Worm (Caenorhabditis elegans) whole organism, young adult: Measurements from ENCODE around the gene lgc-1.

Source experiments
- B0261.1 ChIP-seq: sonication (generic microtip); optimal IDR thresholded peaks from 2 replicates; lab custom pipeline; 2016; ENCODE audit warnings: mild to moderate bottlenecking, missing genetic modification characterization, moderate library complexity, missing compliant biosample characterization
- D2030.7 ChIP-seq: fragments of 200-800 bp; sonication (Bioruptor generic); IDR thresholded peaks from 2 replicates; pipeline ENCODE4 v1.3.6; 2022; ENCODE audit warnings: missing genetic modification reagents, missing genetic modification characterization, missing compliant biosample characterization
- F23B12.7 ChIP-seq: sonication (generic microtip); optimal IDR thresholded peaks from 2 replicates; lab custom pipeline; 2017; ENCODE audit warnings: missing genetic modification characterization, mild to moderate bottlenecking, missing compliant biosample characterization, antibody characterized with exemption, moderate library complexity; ENCODE audit not compliant: insufficient read depth
- F33H1.4 ChIP-seq: fragments of 200-800 bp; sonication (Bioruptor generic); IDR thresholded peaks from 2 replicates; pipeline ENCODE4 v1.3.6; 2022; ENCODE audit warnings: missing genetic modification reagents, missing genetic modification characterization, missing compliant biosample characterization
- F55B11.4 ChIP-seq: sonication (generic microtip); optimal IDR thresholded peaks from 2 replicates; lab custom pipeline; 2016; ENCODE audit warnings: missing compliant biosample characterization, missing genetic modification characterization, borderline replicate concordance; ENCODE audit not compliant: insufficient read depth
- F57A8.1 ChIP-seq: fragments of 200-800 bp; sonication (Bioruptor generic); optimal IDR thresholded peaks from 2 replicates; lab custom pipeline; 2018; ENCODE audit warnings: mild to moderate bottlenecking, missing genetic modification characterization, moderate library complexity, missing compliant biosample characterization
- Y53G8AR.9 ChIP-seq: fragments of 200-800 bp; sonication (Bioruptor generic); conservative IDR thresholded peaks from 2 replicates; pipeline ENCODE4 v1.3.6; 2022; ENCODE audit warnings: missing genetic modification reagents, missing genetic modification characterization, missing compliant biosample characterization
- ZK185.1 ChIP-seq: sonication (generic microtip); optimal IDR thresholded peaks from 2 replicates; lab custom pipeline; 2016; ENCODE audit warnings: mild to moderate bottlenecking, missing genetic modification characterization, missing compliant biosample characterization; ENCODE audit not compliant: poor library complexity, severe bottlenecking
- ama-1 ChIP-seq, 3 experiments: fragments of 150-350 bp in 1 of 3; sonication (generic microtip) in 2 of 3; optimal IDR thresholded peaks; 2 replicates each; lab custom pipeline; 2014 to 2018; ENCODE audit warnings: missing biosample characterization in 2 of 3, missing genetic modification characterization in 2 of 3, missing genetic modification reagents in 2 of 3
- attf-3 ChIP-seq: fragments of 200-800 bp; sonication (Bioruptor generic); conservative IDR thresholded peaks from 2 replicates; pipeline ENCODE4 v1.3.6; 2022; ENCODE audit warnings: missing genetic modification reagents, missing genetic modification characterization, missing compliant biosample characterization
- attf-5 ChIP-seq: fragments of 200-800 bp; sonication (Bioruptor generic); optimal IDR thresholded peaks from 2 replicates; lab custom pipeline; 2018; ENCODE audit warnings: mild to moderate bottlenecking, missing genetic modification characterization, missing compliant biosample characterization
- attf-6 ChIP-seq: fragments of 200-800 bp; sonication (Bioruptor generic); IDR thresholded peaks from 2 replicates; pipeline ENCODE4 v1.3.6; 2022; ENCODE audit warnings: missing genetic modification reagents, missing genetic modification characterization, missing compliant biosample characterization
- cebp-1 ChIP-seq, 2 experiments: fragments of 200-800 bp in 1 of 2; sonication (Bioruptor generic) in 1 of 2; sonication (generic microtip) in 1 of 2; IDR thresholded peaks in 1 of 2; optimal IDR thresholded peaks in 1 of 2; 2 replicates each; pipeline versions ENCODE4 v1.3.6 to Lab custom; 2017 to 2022; ENCODE audit warnings: missing compliant biosample characterization in 2 of 2, missing genetic modification characterization in 2 of 2, mild to moderate bottlenecking in 1 of 2, missing genetic modification reagents in 1 of 2, moderate library complexity in 1 of 2
- ceh-100 ChIP-seq: fragments of 200-800 bp; sonication (Bioruptor generic); IDR thresholded peaks from 2 replicates; pipeline ENCODE4 v1.3.6; 2022; ENCODE audit warnings: missing genetic modification reagents, missing genetic modification characterization, missing compliant biosample characterization
- ceh-91 ChIP-seq: fragments of 200-800 bp; sonication (Bioruptor generic); IDR thresholded peaks from 2 replicates; pipeline ENCODE4 v1.3.6; 2022; ENCODE audit warnings: missing genetic modification reagents, missing genetic modification characterization, missing compliant biosample characterization
- die-1 ChIP-seq: sonication (generic microtip); optimal IDR thresholded peaks from 2 replicates; lab custom pipeline; 2016; ENCODE audit warnings: missing genotype, mild to moderate bottlenecking, missing genetic modification characterization, missing compliant biosample characterization
- dpl-1 ChIP-seq: fragments of 150-350 bp; optimal IDR thresholded peaks from 2 replicates; lab custom pipeline; 2014; ENCODE audit warnings: missing biosample characterization, missing genetic modification reagents, missing genetic modification characterization
- efl-1 ChIP-seq: fragments of 150-350 bp; optimal IDR thresholded peaks from 2 replicates; lab custom pipeline; 2014; ENCODE audit warnings: missing biosample characterization, missing genetic modification reagents, missing genetic modification characterization
- egrh-3 ChIP-seq: fragments of 200-800 bp; sonication (Bioruptor generic); IDR thresholded peaks from 2 replicates; pipeline ENCODE4 v1.3.6; 2022; ENCODE audit warnings: missing genetic modification reagents, missing genetic modification characterization, missing compliant biosample characterization
- hmg-1.2 ChIP-seq: fragments of 200-800 bp; sonication (Bioruptor generic); IDR thresholded peaks from 2 replicates; pipeline ENCODE4 v1.3.6; 2022; ENCODE audit warnings: missing genetic modification reagents, missing genetic modification characterization, missing compliant biosample characterization
- hmg-20 ChIP-seq: fragments of 200-800 bp; sonication (Bioruptor generic); IDR thresholded peaks from 2 replicates; pipeline ENCODE4 v1.3.6; 2022; ENCODE audit warnings: missing genetic modification reagents, missing genetic modification characterization, missing compliant biosample characterization
- let-526 ChIP-seq: fragments of 200-800 bp; sonication (Bioruptor generic); IDR thresholded peaks from 2 replicates; pipeline ENCODE4 v1.3.6; 2022; ENCODE audit warnings: missing genetic modification reagents, missing genetic modification characterization, missing compliant biosample characterization
- lin-35 ChIP-seq, 3 experiments: fragments of 150-350 bp in 2 of 3; sonication (generic microtip) in 1 of 3; optimal IDR thresholded peaks; 2 replicates each; lab custom pipeline; 2014 to 2018; ENCODE audit warnings: missing biosample characterization in 3 of 3, missing genetic modification characterization in 3 of 3, missing genetic modification reagents in 3 of 3
- lin-54 ChIP-seq: fragments of 200-800 bp; sonication (Bioruptor generic); optimal IDR thresholded peaks from 2 replicates; lab custom pipeline; 2018; ENCODE audit warnings: mild to moderate bottlenecking, missing genetic modification characterization, missing compliant biosample characterization
- lsl-1 ChIP-seq: fragments of 200-800 bp; sonication (Bioruptor generic); optimal IDR thresholded peaks from 2 replicates; lab custom pipeline; 2018; ENCODE audit warnings: mild to moderate bottlenecking, missing genetic modification characterization, moderate library complexity, missing compliant biosample characterization
- madf-6 ChIP-seq: fragments of 200-800 bp; sonication (Bioruptor generic); IDR thresholded peaks from 2 replicates; pipeline ENCODE4 v1.3.6; 2022; ENCODE audit warnings: missing genetic modification reagents, missing genetic modification characterization, missing compliant biosample characterization
- madf-8 ChIP-seq: fragments of 200-800 bp; sonication (Bioruptor generic); conservative IDR thresholded peaks from 2 replicates; pipeline ENCODE4 v1.3.6; 2022; ENCODE audit warnings: missing genetic modification reagents, missing genetic modification characterization, missing compliant biosample characterization
- mcd-1 ChIP-seq: fragments of 200-800 bp; sonication (Bioruptor generic); IDR thresholded peaks from 2 replicates; pipeline ENCODE4 v1.3.6; 2022; ENCODE audit warnings: missing genetic modification reagents, missing genetic modification characterization, missing compliant biosample characterization
- nfya-1 ChIP-seq: sonication (generic microtip); optimal IDR thresholded peaks from 2 replicates; lab custom pipeline; 2017; ENCODE audit warnings: antibody characterized with exemption, missing compliant biosample characterization, missing genetic modification characterization, borderline replicate concordance; ENCODE audit not compliant: insufficient read depth
- nfya-2 ChIP-seq: fragments of 200-800 bp; sonication (Bioruptor generic); IDR thresholded peaks from 2 replicates; pipeline ENCODE4 v1.3.6; 2022; ENCODE audit warnings: missing genetic modification reagents, missing genetic modification characterization, missing compliant biosample characterization
- nfyb-1 ChIP-seq: fragments of 200-800 bp; sonication (Bioruptor generic); IDR thresholded peaks from 2 replicates; pipeline ENCODE4 v1.3.6; 2022; ENCODE audit warnings: missing genetic modification reagents, missing genetic modification characterization, missing compliant biosample characterization
- nhr-120 ChIP-seq: fragments of 200-800 bp; sonication (Bioruptor generic); IDR thresholded peaks from 2 replicates; pipeline ENCODE4 v1.3.6; 2022; ENCODE audit warnings: missing genetic modification characterization, missing compliant biosample characterization
- nhr-179 ChIP-seq: sonication (generic microtip); optimal IDR thresholded peaks from 2 replicates; lab custom pipeline; 2016; ENCODE audit warnings: mild to moderate bottlenecking, missing genetic modification characterization, missing compliant biosample characterization
- nhr-90 ChIP-seq: sonication (generic microtip); optimal IDR thresholded peaks from 2 replicates; lab custom pipeline; 2016; ENCODE audit warnings: missing genotype, mild to moderate bottlenecking, missing genetic modification characterization, missing compliant biosample characterization
- rec-8 ChIP-seq, 2 experiments: sonication (generic microtip); optimal IDR thresholded peaks; 2 replicates each; lab custom pipeline; 2016; ENCODE audit warnings: mild to moderate bottlenecking in 2 of 2, missing genetic modification characterization in 2 of 2, missing genetic modification reagents in 2 of 2, missing genotype in 2 of 2, missing biosample characterization in 1 of 2, missing compliant biosample characterization in 1 of 2, moderate library complexity in 1 of 2
- sdz-38 ChIP-seq: sonication (generic microtip); optimal IDR thresholded peaks from 2 replicates; lab custom pipeline; 2016; ENCODE audit warnings: missing genotype, missing genetic modification characterization, missing compliant biosample characterization
- snpc-3.4 ChIP-seq: sonication (generic microtip); optimal IDR thresholded peaks from 2 replicates; lab custom pipeline; 2017; ENCODE audit warnings: missing genetic modification characterization, mild to moderate bottlenecking, missing compliant biosample characterization, antibody characterized with exemption, moderate library complexity, missing genotype, missing genetic modification reagents
- tbp1 ChIP-seq: fragments of 200-800 bp; sonication (Bioruptor generic); optimal IDR thresholded peaks from 2 replicates; lab custom pipeline; 2018; ENCODE audit warnings: mild to moderate bottlenecking, missing genetic modification characterization, missing compliant biosample characterization
- tbx-9 ChIP-seq: sonication (generic microtip); optimal IDR thresholded peaks from 2 replicates; lab custom pipeline; 2016; ENCODE audit warnings: borderline replicate concordance, missing genetic modification characterization, inconsistent platforms, missing compliant biosample characterization
- tlf-1 ChIP-seq: fragments of 200-800 bp; sonication (Bioruptor generic); optimal IDR thresholded peaks from 2 replicates; lab custom pipeline; 2018; ENCODE audit warnings: mild to moderate bottlenecking, missing genetic modification characterization, missing compliant biosample characterization
- unc-130 ChIP-seq: sonication (generic microtip); optimal IDR thresholded peaks from 2 replicates; lab custom pipeline; 2016; ENCODE audit warnings: missing genetic modification reagents, missing genetic modification characterization, missing compliant biosample characterization
- zim-3 ChIP-seq: sonication (generic microtip); optimal IDR thresholded peaks from 2 replicates; lab custom pipeline; 2017; ENCODE audit warnings: mild to moderate bottlenecking, missing genetic modification characterization, moderate library complexity, missing compliant biosample characterization

lgc-1 gene

ce11 chrV:4164504-4164959 lies 29.7 kb downstream of the lgc-1 start, which contains the start of gene Y45G5AM.3:
Gene Y45G5AM.3, plus strand, starts transcription at chrV:4164554.
- TF ChIP-seq ama-1 (optimal IDR thresholded peaks at IDR 0.05; lab: Kevin White, UChicago), result no peak
- TF ChIP-seq ama-1 (GFP tag; optimal IDR thresholded peaks at IDR 0.05; lab: Kevin White, UChicago), result no peak
- TF ChIP-seq hmg-1.2, result peak; percentile 30; the same call in 1 of the 2 replicates
- TF ChIP-seq attf-5 (GFP tag; lab: Kevin White, UChicago), result peak; percentile 5

- TF ChIP-seq nfyb-1 (GFP tag; lab: Robert Waterston, UW) (peak; percentile 82; the same call in 1 of the 2 replicates), die-1 (no peak), ZK185.1 (tag; lab: Kevin White, UChicago) (no peak)
Measured at ce11 chrV:4168045-4168444, 33.2 kb downstream of the lgc-1 start.

ce11 chrV:4169658-4170057 lies 34.8 kb downstream of the lgc-1 start:
- TF ChIP-seq let-526 (no peak), nfya-1 (tag; lab: Kevin White, UChicago) (no peak), lin-54 (no peak), hmg-1.2 (peak; percentile 20; the same call in 1 of the 2 replicates), attf-6 (GFP tag; lab: Robert Waterston, UW) (0 out of 2 replicates have a peak, but pooled peaks have one; percentile 29), egrh-3 (GFP tag; lab: Robert Waterston, UW) (no peak), B0261.1 (tag; lab: Kevin White, UChicago) (no peak), ceh-91 (GFP tag; lab: Robert Waterston, UW) (0 out of 2 replicates have a peak, but pooled peaks have one; percentile 21), lsl-1 (peak; percentile 47), efl-1 (GFP tag; lab: Kevin White, UChicago) (peak; percentile 24), mcd-1 (GFP tag; lab: Robert Waterston, UW) (peak; percentile 72), F55B11.4 (tag; lab: Kevin White, UChicago) (no peak), F57A8.1 (no peak), Y53G8AR.9 (GFP tag; lab: Robert Waterston, UW) (no peak), dpl-1 (peak; percentile 2), unc-130 (no peak), tbp1 (peak; percentile 2), ama-1 (optimal IDR thresholded peaks at IDR 0.05; lab: Kevin White, UChicago) (no peak), ama-1 (GFP tag; optimal IDR thresholded peaks at IDR 0.05; lab: Kevin White, UChicago) (no peak), cebp-1 (GFP tag; IDR thresholded peaks at IDR 0.05; lab: Robert Waterston, UW) (no peak), cebp-1 (tag; optimal IDR thresholded peaks at IDR 0.05; lab: Kevin White, UChicago) (no peak), snpc-3.4 (peak; percentile 8), tlf-1 (GFP tag; lab: Kevin White, UChicago) (no peak), madf-6 (GFP tag; lab: Robert Waterston, UW) (peak; percentile 47; the same call in 1 of the 2 replicates), attf-3 (no peak), tbx-9 (tag; lab: Kevin White, UChicago) (no peak), rec-8 (tag; optimal IDR thresholded peaks at IDR 0.05; lab: Kevin White, UChicago) (no peak), F33H1.4 (peak; percentile 41; the same call in 1 of the 2 replicates), hmg-20 (GFP tag; lab: Robert Waterston, UW) (no peak), sdz-38 (no peak), nhr-179 (tag; lab: Kevin White, UChicago) (no peak), nhr-90 (tag; lab: Kevin White, UChicago) (no peak), ceh-100 (GFP tag; lab: Robert Waterston, UW) (no peak), nfya-2 (GFP tag; lab: Robert Waterston, UW) (no peak), zim-3 (tag; lab: Kevin White, UChicago) (no peak), madf-8 (GFP tag; lab: Robert Waterston, UW) (no peak; the same call in 1 of the 2 replicates), lin-35 (GFP tag; optimal IDR thresholded peaks at IDR 0.05; lab: Kevin White, UChicago) (no peak), D2030.7 (GFP tag; lab: Robert Waterston, UW) (peak; percentile 49), F23B12.7 (tag; lab: Kevin White, UChicago) (no peak), nhr-120 (GFP tag; lab: Robert Waterston, UW) (no peak)
